Fruit fly (Drosophila melanogaster) whole organism, wandering third instar larva: ENCODE results near the gene LManI.

Experiments
- Hr78 ChIP-seq: fragments of >200 bp; optimal IDR thresholded peaks from 2 replicates; lab custom pipeline; 2017; ENCODE audit warnings: missing biosample characterization, missing genetic modification characterization
- Myc ChIP-seq: fragments of >200 bp; optimal IDR thresholded peaks from 2 replicates; lab custom pipeline; 2017
- N ChIP-seq: fragments of >200 bp; optimal IDR thresholded peaks from 2 replicates; lab custom pipeline; 2018; ENCODE audit warnings: missing biosample characterization, missing external identifiers, missing genetic modification characterization
- br ChIP-seq: fragments of 200-800 bp; sonication (Bioruptor generic); optimal IDR thresholded peaks from 2 replicates; lab custom pipeline; 2016; ENCODE audit warnings: missing biosample characterization, missing genetic modification characterization
- dmrt93B ChIP-seq: fragments of 200-800 bp; sonication (Bioruptor generic); optimal IDR thresholded peaks from 2 replicates; lab custom pipeline; 2018; ENCODE audit warnings: missing biosample characterization, mild to moderate bottlenecking, missing genetic modification characterization
- foxo ChIP-seq, 2 experiments: fragments of 200-800 bp; sonication (Bioruptor generic); optimal IDR thresholded peaks; 2 replicates in 1 of 2; 3 replicates in 1 of 2; lab custom pipeline; 2016 to 2017; ENCODE audit warnings: missing biosample characterization in 2 of 2, missing genetic modification characterization in 2 of 2
- pan ChIP-seq: fragments of >200 bp; optimal IDR thresholded peaks from 2 replicates; lab custom pipeline; 2017
- usp ChIP-seq: fragments of >200 bp; optimal IDR thresholded peaks from 2 replicates; lab custom pipeline; 2017; ENCODE audit warnings: missing biosample characterization, missing genetic modification characterization

dm6 chr2L:10472257-10472656, 15.2 kb upstream of the LManI start:
- TF ChIP-seq Hr78 (GFP tag; lab: Kevin White, UChicago): no peak
- TF ChIP-seq N: no peak
- no peak for TF ChIP-seq Myc (lab: Kevin White, UChicago)
- no peak for TF ChIP-seq usp (GFP tag; lab: Kevin White, UChicago)
- TF ChIP-seq pan: no peak
- TF ChIP-seq foxo (GFP tag; optimal IDR thresholded peaks at IDR 0.05; lab: Kevin White, UChicago): no peak
- TF ChIP-seq br (GFP tag; lab: Kevin White, UChicago): no peak
- no peak for TF ChIP-seq dmrt93B (GFP tag; lab: Kevin White, UChicago)
